Fruit fly (Drosophila melanogaster) Kc167 (cell line): ENCODE measurements around the gene MBD-like.

ENCODE experiments used
- Myc ChIP-seq: fragments of >200 bp; optimal IDR thresholded peaks from 2 replicates; lab custom pipeline; 2017; ENCODE audit warnings: missing external identifiers
- Sin3A ChIP-seq: fragments of >200 bp; optimal IDR thresholded peaks from 2 replicates; lab custom pipeline; 2018; ENCODE audit warnings: missing external identifiers
- h ChIP-seq: fragments of >200 bp; optimal IDR thresholded peaks from 3 replicates; lab custom pipeline; 2018; ENCODE audit warnings: missing external identifiers
- insv ChIP-seq: fragments of >200 bp; optimal IDR thresholded peaks from 3 replicates; lab custom pipeline; 2018; ENCODE audit warnings: missing external identifiers
- psq ChIP-seq: fragments of >200 bp; optimal IDR thresholded peaks from 2 replicates; lab custom pipeline; 2017; ENCODE audit warnings: missing external identifiers
- ttk ChIP-seq: sonication (Bioruptor generic); optimal IDR thresholded peaks from 2 replicates; lab custom pipeline; 2017; ENCODE audit warnings: missing external identifiers

Gene MBD-like

DNA sequence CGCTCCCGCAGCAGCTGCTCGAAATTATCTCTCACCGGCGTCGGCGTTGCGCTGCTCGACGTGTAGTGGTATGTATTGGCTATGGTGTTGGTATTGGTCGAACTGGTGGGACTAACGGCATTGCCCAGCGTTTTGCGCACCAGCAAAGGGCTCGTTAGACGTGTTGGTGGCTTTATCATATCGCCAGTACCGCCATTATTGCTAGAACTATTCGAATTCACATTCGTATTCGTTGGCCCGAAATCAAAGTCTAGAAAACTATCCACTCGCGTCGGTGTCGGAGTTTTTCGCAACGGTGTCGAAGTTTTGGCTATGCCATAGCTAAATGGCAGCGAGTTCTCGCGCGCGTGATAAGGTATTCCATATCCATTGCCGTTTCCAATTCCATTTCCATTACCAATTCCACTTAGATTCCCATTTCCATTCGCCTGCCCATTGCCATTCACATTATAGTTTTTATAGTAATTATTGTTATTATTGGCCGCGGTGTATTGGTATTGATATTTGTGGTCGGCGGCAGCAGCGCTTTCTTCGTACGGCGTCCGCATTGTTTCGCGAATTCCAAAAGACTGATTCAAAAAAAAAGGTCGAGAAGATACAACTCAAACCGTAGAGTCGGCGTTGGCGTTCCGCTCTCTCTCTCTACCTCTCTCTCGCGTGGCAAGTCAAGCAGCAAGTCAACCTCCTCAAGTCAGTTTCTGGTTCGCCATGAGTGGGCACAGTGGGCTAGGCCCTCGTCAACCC, 27.0 kb upstream of the MBD-like start, which contains the start of gene by:
TSS of gene by (minus strand) at position 575 of the 744 bp plus-strand sequence.
- TF ChIP-seq Myc (lab: Kevin White, UChicago): no peak
- TF ChIP-seq psq (lab: Kevin White, UChicago): no peak
- no peak for TF ChIP-seq h (lab: Kevin White, UChicago)
- TF ChIP-seq insv (lab: Kevin White, UChicago): no peak
- TF ChIP-seq Sin3A: no peak

DNA sequence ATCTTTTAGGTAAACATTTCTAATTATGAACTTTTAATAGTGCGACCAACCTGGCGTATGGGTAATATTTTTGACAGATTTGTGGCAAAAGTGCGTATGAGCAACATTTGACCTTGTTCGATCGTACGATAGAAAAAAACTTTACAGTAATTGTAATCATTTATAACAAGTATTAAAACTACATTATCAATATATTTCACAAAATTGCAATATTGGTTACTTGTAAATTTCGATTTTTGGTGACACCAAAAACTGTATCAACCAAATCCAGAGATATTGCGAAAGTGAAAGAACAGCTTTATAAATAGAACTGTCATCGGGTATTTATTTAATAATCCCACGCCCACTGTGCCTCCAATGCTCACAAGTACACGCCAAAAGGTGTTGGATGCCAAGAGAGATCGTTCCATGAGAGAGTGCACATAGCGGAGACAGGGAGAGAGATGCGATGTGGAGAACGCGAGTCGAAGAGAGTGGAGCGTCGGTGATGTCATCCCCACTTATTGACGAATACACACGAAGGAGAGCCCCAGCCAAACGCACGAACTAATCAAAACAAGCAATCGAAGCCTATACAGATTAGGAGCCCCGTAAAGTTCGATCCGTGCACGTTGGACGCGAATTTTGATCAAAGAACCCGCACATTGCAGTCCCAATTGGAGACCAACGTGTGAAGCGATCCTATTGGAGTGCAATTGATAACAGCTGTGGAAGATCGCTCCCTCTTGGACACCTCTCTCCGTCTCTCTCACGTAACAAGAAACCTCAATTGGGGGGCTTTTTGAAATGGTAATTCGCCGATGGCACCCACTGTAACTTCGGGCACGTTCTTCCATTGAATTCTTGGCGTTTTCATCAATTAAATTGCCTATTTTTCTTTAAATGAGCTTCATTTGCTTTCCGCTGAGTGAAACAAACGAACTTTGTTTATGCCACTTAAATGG, 26.1 kb upstream of the MBD-like start:
- TF ChIP-seq psq (lab: Kevin White, UChicago): no peak
- TF ChIP-seq Myc (lab: Kevin White, UChicago): no peak
- no peak for TF ChIP-seq ttk (lab: Kevin White, UChicago)
- no peak for TF ChIP-seq Sin3A
- no peak for TF ChIP-seq insv (lab: Kevin White, UChicago)
- TF ChIP-seq h (lab: Kevin White, UChicago): no peak

DNA sequence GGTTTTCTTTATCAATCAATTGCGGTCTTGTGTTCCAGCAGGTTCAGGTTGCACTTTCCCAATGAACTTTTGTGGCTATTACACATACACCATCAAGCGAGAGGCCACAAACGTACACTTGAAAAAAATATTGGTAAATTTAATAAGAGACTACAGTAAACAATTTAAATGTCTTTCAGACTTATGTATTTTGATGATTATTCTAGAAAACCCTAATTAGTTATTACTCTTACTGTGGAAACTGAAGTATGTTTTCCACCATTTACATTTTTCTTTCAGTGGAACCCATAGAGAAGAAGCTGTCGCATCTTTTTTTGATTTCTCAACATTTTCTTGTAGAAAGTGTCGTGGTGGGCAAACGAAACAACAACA, 25.4 kb upstream of the MBD-like start:
- TF ChIP-seq psq (lab: Kevin White, UChicago) (no peak), h (lab: Kevin White, UChicago) (no peak), insv (lab: Kevin White, UChicago) (no peak), ttk (lab: Kevin White, UChicago) (no peak), Sin3A (no peak), Myc (lab: Kevin White, UChicago) (no peak)

DNA sequence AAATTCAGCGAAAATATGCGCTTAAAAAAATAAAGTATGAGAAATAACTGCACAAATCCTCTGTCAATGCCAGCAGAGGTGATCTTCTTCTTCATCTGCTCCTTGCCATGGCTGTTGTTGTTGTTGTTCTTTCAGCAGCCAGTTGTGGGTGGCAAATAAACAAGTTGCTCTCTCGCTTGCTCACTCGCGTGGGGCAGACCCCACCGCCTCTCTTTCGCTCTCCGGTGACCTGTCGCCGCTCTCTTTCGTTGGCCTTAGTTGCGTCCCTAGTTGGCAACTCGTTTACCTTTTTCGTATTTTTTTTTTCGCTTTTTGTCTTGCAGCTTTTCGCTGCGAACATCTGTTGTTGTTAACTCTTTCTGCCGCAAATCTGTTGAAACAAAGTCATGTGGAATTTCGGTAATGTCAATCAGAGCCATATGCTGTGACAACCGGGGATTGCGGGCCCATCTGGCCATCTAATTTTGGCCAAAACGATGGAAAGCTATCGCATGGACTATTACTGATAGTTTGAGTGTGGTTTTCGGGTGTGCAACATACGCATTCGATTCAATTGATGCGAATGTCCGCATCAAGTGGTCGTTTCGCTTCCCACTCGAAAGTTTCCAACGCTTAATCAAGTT, 24.9 kb upstream of the MBD-like start:
- TF ChIP-seq ttk (lab: Kevin White, UChicago) (no peak), h (lab: Kevin White, UChicago) (no peak), Sin3A (no peak), Myc (lab: Kevin White, UChicago) (no peak), insv (lab: Kevin White, UChicago) (no peak), psq (lab: Kevin White, UChicago) (no peak)

DNA sequence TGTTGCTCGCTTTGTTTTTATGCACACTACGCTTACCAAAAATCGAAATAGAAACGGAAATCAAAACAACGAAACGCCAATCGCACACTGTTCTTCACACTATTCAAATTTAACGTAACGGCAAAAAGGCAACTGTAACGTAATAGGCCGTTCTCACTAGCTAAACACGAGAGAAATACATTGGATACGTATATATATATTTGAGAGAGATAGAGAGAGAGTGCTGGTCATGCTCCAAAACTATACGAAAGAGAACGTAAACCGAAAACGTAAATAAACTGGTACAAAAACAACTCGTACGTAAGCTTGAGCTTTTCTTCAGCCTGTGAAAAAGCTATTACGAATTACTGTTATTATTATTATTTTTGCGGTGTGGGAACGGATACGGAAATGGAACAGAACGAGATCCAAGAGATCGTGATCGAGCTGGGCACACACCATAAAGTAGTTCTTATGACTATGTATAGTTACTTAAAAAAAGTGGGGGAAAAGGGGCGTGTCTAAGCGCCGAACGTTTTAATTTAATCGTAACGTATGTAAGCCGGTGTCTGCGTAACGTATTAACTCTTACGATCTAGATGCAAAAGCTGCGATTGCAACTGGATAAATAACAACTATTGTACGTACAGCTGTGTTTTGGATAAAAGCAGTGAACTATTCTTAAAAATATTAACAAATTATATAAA, 15.9 kb upstream of the MBD-like start:
- TF ChIP-seq psq (lab: Kevin White, UChicago) (no peak), h (lab: Kevin White, UChicago) (no peak)

DNA sequence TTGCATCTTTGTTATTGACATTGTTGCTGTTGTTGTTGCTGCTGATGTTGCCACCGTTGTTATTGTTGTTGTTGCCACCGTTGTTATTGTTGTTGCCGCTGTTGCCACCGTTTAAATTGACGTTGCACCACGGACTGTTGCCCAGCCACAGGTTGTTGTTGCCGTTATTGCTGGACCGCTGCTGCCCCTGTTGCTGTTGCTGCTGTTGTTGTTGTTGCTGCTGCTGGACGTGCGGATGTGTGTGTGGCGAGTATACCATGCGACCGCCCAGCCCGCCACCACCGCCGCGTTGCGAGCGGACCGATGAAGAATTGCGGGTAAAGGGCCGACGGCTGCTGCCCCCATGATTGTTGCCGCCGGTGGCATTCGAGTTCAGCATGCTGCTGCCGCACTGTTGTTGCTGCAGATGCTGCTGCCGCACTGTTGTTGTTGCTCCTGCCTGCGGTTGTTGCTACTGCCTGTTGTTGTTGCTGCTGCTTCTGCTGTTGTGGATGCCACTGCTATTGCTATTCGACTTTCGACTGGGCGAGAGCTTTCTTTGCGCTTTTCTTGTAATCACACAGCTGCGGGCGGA, 12.7 kb upstream of the MBD-like start:
- no peak for TF ChIP-seq insv (lab: Kevin White, UChicago)
- TF ChIP-seq psq (lab: Kevin White, UChicago): no peak
- no peak for TF ChIP-seq h (lab: Kevin White, UChicago)
- TF ChIP-seq Myc (lab: Kevin White, UChicago): no peak
- TF ChIP-seq ttk (lab: Kevin White, UChicago): no peak
- no peak for TF ChIP-seq Sin3A

DNA sequence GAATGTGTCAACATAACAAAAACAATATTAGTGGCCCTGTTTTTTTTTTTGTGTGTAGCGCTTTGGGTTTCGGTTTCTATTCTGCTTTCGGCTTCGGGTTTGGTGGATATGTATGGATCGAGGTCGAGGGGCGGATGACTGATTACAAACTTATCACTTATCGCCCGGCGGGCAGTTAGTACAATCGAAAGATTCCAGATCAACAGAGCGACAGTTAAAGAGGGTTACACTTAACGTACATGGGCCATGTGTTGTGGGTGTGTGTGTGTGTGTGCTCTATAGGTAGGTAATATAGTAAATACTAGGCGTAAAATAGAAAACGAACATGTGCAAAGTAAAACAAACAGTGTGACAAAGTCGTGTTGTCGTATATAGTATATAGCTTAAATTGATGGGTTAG, 10.8 kb upstream of the MBD-like start:
- no peak for TF ChIP-seq ttk (lab: Kevin White, UChicago)
- TF ChIP-seq Sin3A: no peak
- TF ChIP-seq h (lab: Kevin White, UChicago): no peak
- no peak for TF ChIP-seq psq (lab: Kevin White, UChicago)
- TF ChIP-seq Myc (lab: Kevin White, UChicago): no peak
- TF ChIP-seq insv (lab: Kevin White, UChicago): no peak

DNA sequence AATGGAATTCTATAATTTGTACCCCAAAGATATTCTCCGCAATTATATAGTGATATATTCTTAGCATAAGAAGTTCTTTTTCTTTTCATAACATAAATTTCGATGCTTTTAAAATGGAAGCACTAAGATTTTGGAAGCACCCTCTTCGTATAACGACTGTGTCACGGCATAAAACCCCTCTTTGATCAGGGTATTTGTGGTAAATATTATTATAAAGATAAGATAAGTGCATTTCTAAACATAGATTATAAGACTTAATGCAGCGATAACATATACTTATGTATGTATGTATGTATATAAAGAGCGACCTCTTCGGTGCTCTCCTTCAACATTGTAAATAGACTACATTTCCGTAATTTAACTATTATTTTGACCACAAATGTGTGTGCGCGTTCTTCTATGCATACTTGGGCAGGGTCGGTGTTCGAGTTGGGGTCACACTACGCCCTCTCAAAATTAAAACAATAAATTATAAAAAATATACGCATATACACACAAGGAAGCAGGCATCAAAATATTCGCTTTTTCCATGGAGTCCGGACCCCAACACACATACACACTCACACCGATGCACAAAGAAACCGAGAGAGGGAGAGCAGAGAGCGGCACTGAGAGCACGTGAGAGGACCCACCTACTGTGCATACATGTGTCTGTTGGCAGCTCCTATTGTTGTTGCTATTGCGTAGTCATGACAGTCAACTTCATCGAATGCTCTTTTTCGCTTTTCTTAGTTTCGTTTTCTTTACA, 9.1 kb upstream of the MBD-like start:
- TF ChIP-seq Sin3A (no peak), Myc (lab: Kevin White, UChicago) (no peak), insv (lab: Kevin White, UChicago) (no peak), h (lab: Kevin White, UChicago) (no peak), psq (lab: Kevin White, UChicago) (no peak), ttk (lab: Kevin White, UChicago) (no peak)

DNA sequence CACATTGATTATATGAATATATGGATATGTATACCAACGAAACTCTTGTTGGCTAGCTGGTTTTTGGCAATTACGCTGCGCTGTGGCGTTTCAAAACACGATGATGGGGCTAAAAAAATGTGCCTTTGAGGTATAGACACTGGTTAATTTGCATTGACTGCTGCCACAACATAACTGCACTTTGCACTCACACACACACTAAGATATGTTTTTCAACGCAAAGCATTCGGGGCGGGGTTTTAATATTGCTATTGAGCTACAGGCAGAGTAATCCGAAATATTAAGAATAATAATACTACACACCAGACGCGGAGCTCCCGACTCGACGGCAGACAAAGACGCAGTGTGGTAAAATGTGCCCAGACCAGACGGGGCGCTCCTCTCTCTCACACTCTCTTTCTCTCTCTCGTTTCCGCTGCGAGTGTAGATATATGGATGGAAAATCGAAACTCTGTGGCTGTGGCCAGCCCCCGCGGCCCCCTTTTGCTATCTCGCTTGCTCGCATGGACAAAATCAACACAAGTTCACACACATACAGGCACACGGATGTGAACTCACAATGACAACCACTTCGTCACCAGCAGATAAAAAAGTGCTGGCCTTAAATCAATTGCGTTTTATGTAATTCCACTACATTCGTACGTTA, 8.4 kb upstream of the MBD-like start:
- TF ChIP-seq psq (lab: Kevin White, UChicago) (no peak), Sin3A (no peak), insv (lab: Kevin White, UChicago) (peak; percentile 82), ttk (lab: Kevin White, UChicago) (no peak)
